Fruit fly (Drosophila melanogaster) whole organism, embryonic: ENCODE results near the gene Kal1.
A peak's percentile ranks its signal among the peaks of the same experiment; 100 is the strongest.

ENCODE experiments used
- Abd-B ChIP-seq: fragments of 200-800 bp; sonication (Bioruptor generic); optimal IDR thresholded peaks from 2 replicates; lab custom pipeline; 2018; ENCODE audit warnings: missing biosample characterization, mild to moderate bottlenecking, missing genetic modification characterization, moderate library complexity
- CG10274 ChIP-seq: fragments of 200-800 bp; sonication (Bioruptor generic); optimal IDR thresholded peaks from 3 replicates; lab custom pipeline; 2017; ENCODE audit warnings: missing biosample characterization, mild to moderate bottlenecking, missing genetic modification characterization
- CG11456 ChIP-seq: fragments of 200-800 bp; sonication (Bioruptor generic); IDR thresholded peaks from 3 replicates; pipeline ENCODE4 v1.3.6; 2022; ENCODE audit warnings: missing biosample characterization, missing genetic modification characterization
- CG12659 ChIP-seq: fragments of 200-800 bp; sonication (Bioruptor generic); optimal IDR thresholded peaks from 3 replicates; lab custom pipeline; 2017; ENCODE audit warnings: mild to moderate bottlenecking, missing biosample characterization, missing genetic modification reagents, missing genetic modification characterization
- CG13624 ChIP-seq: fragments of 200-800 bp; sonication (Bioruptor generic); optimal IDR thresholded peaks from 2 replicates; lab custom pipeline; 2016; ENCODE audit warnings: missing biosample characterization, missing genetic modification characterization
- CG30403 ChIP-seq: fragments of 200-800 bp; sonication (Bioruptor generic); optimal IDR thresholded peaks from 3 replicates; lab custom pipeline; 2016; ENCODE audit warnings: missing biosample characterization, missing genetic modification characterization
- CG3065 ChIP-seq: fragments of 200-800 bp; sonication (Bioruptor generic); optimal IDR thresholded peaks from 2 replicates; lab custom pipeline; 2016; ENCODE audit warnings: missing biosample characterization, missing genetic modification characterization
- CG31224 ChIP-seq: fragments of 200-800 bp; sonication (Bioruptor generic); IDR thresholded peaks from 2 replicates; pipeline ENCODE4 v1.3.6; 2022; ENCODE audit warnings: missing biosample characterization, missing genetic modification characterization
- CG3847 ChIP-seq: fragments of 200-800 bp; sonication (Bioruptor generic); IDR thresholded peaks from 2 replicates; pipeline ENCODE4 v1.3.6; 2022; ENCODE audit warnings: missing biosample characterization, missing genetic modification characterization
- CG6791 ChIP-seq: fragments of 200-800 bp; sonication (Bioruptor generic); IDR thresholded peaks from 3 replicates; pipeline ENCODE4 v1.3.6; 2022; ENCODE audit warnings: missing biosample characterization, missing genetic modification characterization; ENCODE audit not compliant: partially characterized antibody
- CG7271 ChIP-seq: fragments of 200-800 bp; sonication (Bioruptor generic); optimal IDR thresholded peaks from 2 replicates; lab custom pipeline; 2018; ENCODE audit warnings: missing biosample characterization, mild to moderate bottlenecking, missing genetic modification characterization, moderate library complexity
- Chrac-16 ChIP-seq: fragments of 200-800 bp; sonication (Bioruptor generic); optimal IDR thresholded peaks from 3 replicates; lab custom pipeline; 2016; ENCODE audit warnings: missing biosample characterization, missing genetic modification characterization
- D19B ChIP-seq: fragments of 200-800 bp; sonication (Bioruptor generic); optimal IDR thresholded peaks from 2 replicates; lab custom pipeline; 2017; ENCODE audit warnings: missing biosample characterization, mild to moderate bottlenecking, missing genetic modification characterization
- ERR ChIP-seq: fragments of 200-800 bp; sonication (Bioruptor generic); optimal IDR thresholded peaks from 2 replicates; lab custom pipeline; 2016; ENCODE audit warnings: missing biosample characterization, missing genetic modification characterization
- Eip74EF ChIP-seq, 2 experiments: fragments of 200-800 bp in 1 of 2; fragments of >200 bp in 1 of 2; sonication (Bioruptor generic) in 1 of 2; optimal IDR thresholded peaks; 2 replicates each; lab custom pipeline; 2017 to 2019; ENCODE audit warnings: missing biosample characterization in 2 of 2, missing genetic modification characterization in 2 of 2, mild to moderate bottlenecking in 1 of 2, moderate library complexity in 1 of 2
- Gug ChIP-seq: fragments of 200-800 bp; sonication (Bioruptor generic); IDR thresholded peaks from 4 replicates; pipeline ENCODE4 v1.3.6; 2022; ENCODE audit warnings: missing biosample characterization, missing genetic modification characterization
- Hmr ChIP-seq: fragments of 200-800 bp; sonication (Bioruptor generic); optimal IDR thresholded peaks from 3 replicates; lab custom pipeline; 2017; ENCODE audit warnings: mild to moderate bottlenecking, missing biosample characterization, missing genetic modification reagents, missing genetic modification characterization
- Hr3 ChIP-seq: fragments of 200-800 bp; sonication (Bioruptor generic); optimal IDR thresholded peaks from 3 replicates; lab custom pipeline; 2016; ENCODE audit warnings: missing biosample characterization, missing genetic modification characterization
- Hr51 ChIP-seq, 2 experiments: fragments of 200-800 bp; sonication (Bioruptor generic); optimal IDR thresholded peaks; 2 replicates in 1 of 2; 3 replicates in 1 of 2; lab custom pipeline; 2016 to 2018; ENCODE audit warnings: missing biosample characterization in 2 of 2, missing genetic modification characterization in 2 of 2, mild to moderate bottlenecking in 1 of 2, moderate library complexity in 1 of 2
- Kr ChIP-seq: fragments of 200-800 bp; sonication (Bioruptor generic); optimal IDR thresholded peaks from 2 replicates; lab custom pipeline; 2017; ENCODE audit warnings: missing biosample characterization, mild to moderate bottlenecking, missing genetic modification characterization
- Med ChIP-seq: fragments of 200-800 bp; sonication (Bioruptor generic); peaks from one replicate; lab custom pipeline; 2016; ENCODE audit warnings: missing biosample characterization, missing genetic modification characterization, mild to moderate bottlenecking, inconsistent platforms, moderate library complexity
- NFAT ChIP-seq: fragments of 200-800 bp; sonication (Bioruptor generic); IDR thresholded peaks from 2 replicates; pipeline ENCODE4 v1.3.6; 2022; ENCODE audit warnings: missing biosample characterization, missing genetic modification characterization
- Neu2 ChIP-seq: fragments of 200-800 bp; sonication (Bioruptor generic); optimal IDR thresholded peaks from 3 replicates; lab custom pipeline; 2016; ENCODE audit warnings: missing biosample characterization, missing genetic modification characterization, borderline replicate concordance
- Nf-YA ChIP-seq: fragments of 200-800 bp; sonication (Bioruptor generic); IDR thresholded peaks from 2 replicates; pipeline ENCODE4 v1.3.6; 2022; ENCODE audit warnings: missing biosample characterization, missing genetic modification characterization
- Opbp ChIP-seq: fragments of 200-800 bp; sonication (Bioruptor generic); IDR thresholded peaks from 3 replicates; pipeline ENCODE4 v1.3.6; 2022; ENCODE audit warnings: missing biosample characterization, missing genetic modification characterization; ENCODE audit not compliant: partially characterized antibody
- Sox100B ChIP-seq: fragments of 200-800 bp; sonication (Bioruptor generic); optimal IDR thresholded peaks from 3 replicates; lab custom pipeline; 2018; ENCODE audit warnings: missing biosample characterization, mild to moderate bottlenecking, missing genetic modification characterization
- Sox102F ChIP-seq: fragments of 200-800 bp; sonication (Bioruptor generic); optimal IDR thresholded peaks from 2 replicates; lab custom pipeline; 2018; ENCODE audit warnings: missing biosample characterization, mild to moderate bottlenecking, missing genetic modification characterization, moderate library complexity
- Sry-β ChIP-seq: fragments of 200-800 bp; sonication (Bioruptor generic); optimal IDR thresholded peaks from 2 replicates; lab custom pipeline; 2018; ENCODE audit warnings: missing biosample characterization, mild to moderate bottlenecking, missing genetic modification characterization, moderate library complexity
- Xbp1 ChIP-seq: fragments of 200-800 bp; sonication (Bioruptor generic); optimal IDR thresholded peaks from 3 replicates; lab custom pipeline; 2016; ENCODE audit warnings: missing biosample characterization, mild to moderate bottlenecking, missing genetic modification characterization
- ara ChIP-seq: fragments of 200-800 bp; sonication (Bioruptor generic); IDR thresholded peaks from 2 replicates; pipeline ENCODE4 v1.3.6; 2022; ENCODE audit warnings: missing biosample characterization, missing genetic modification characterization
- bowl ChIP-seq: fragments of 200-800 bp; sonication (Bioruptor generic); IDR thresholded peaks from 2 replicates; pipeline ENCODE4 v1.3.6; 2022; ENCODE audit warnings: missing biosample characterization, missing genetic modification characterization
- btn ChIP-seq: fragments of 200-800 bp; sonication (Bioruptor generic); optimal IDR thresholded peaks from 2 replicates; lab custom pipeline; 2016; ENCODE audit warnings: missing biosample characterization, missing genetic modification characterization
- cad ChIP-seq: fragments of >200 bp; optimal IDR thresholded peaks from 2 replicates; lab custom pipeline; 2017; ENCODE audit warnings: missing biosample characterization, missing genetic modification characterization
- cas ChIP-seq: fragments of 200-800 bp; sonication (Bioruptor generic); IDR thresholded peaks from 2 replicates; pipeline ENCODE4 v1.3.6; 2022; ENCODE audit warnings: missing biosample characterization, missing genetic modification characterization
- dimm ChIP-seq: fragments of 200-800 bp; sonication (Bioruptor generic); IDR thresholded peaks from 2 replicates; pipeline ENCODE4 v1.3.6; 2022; ENCODE audit warnings: missing biosample characterization, missing genetic modification characterization
- gt ChIP-seq: fragments of 200-800 bp; sonication (Bioruptor generic); IDR thresholded peaks from 2 replicates; pipeline ENCODE4 v1.3.6; 2022; ENCODE audit warnings: missing biosample characterization, missing genetic modification characterization
- hb ChIP-seq: fragments of 200-800 bp; sonication (Bioruptor generic); IDR thresholded peaks from 3 replicates; pipeline ENCODE4 v1.3.6; 2022; ENCODE audit warnings: missing biosample characterization, missing genetic modification characterization; ENCODE audit not compliant: partially characterized antibody
- jumu ChIP-seq: fragments of 200-800 bp; sonication (Bioruptor generic); optimal IDR thresholded peaks from 3 replicates; lab custom pipeline; 2016; ENCODE audit warnings: missing biosample characterization, missing genetic modification characterization
- mam ChIP-seq: fragments of 200-800 bp; sonication (Bioruptor generic); optimal IDR thresholded peaks from 3 replicates; lab custom pipeline; 2016; ENCODE audit warnings: missing biosample characterization, missing genetic modification characterization
- nau ChIP-seq: fragments of 200-800 bp; sonication (Bioruptor generic); optimal IDR thresholded peaks from 3 replicates; lab custom pipeline; 2017; ENCODE audit warnings: missing biosample characterization, mild to moderate bottlenecking, missing genetic modification characterization, missing genetic modification reagents
- nerfin-2 ChIP-seq: fragments of 200-800 bp; sonication (Bioruptor generic); IDR thresholded peaks from 2 replicates; pipeline ENCODE4 v1.3.6; 2022; ENCODE audit warnings: missing biosample characterization, missing genetic modification characterization; ENCODE audit not compliant: partially characterized antibody
- prd ChIP-seq, 3 experiments: fragments of >200 bp in 2 of 3; fragments of 200-800 bp in 1 of 3; sonication (Bioruptor generic) in 1 of 3; optimal IDR thresholded peaks in 2 of 3; IDR thresholded peaks in 1 of 3; 2 replicates in 2 of 3; 3 replicates in 1 of 3; pipeline versions ENCODE4 v1.3.6 to Lab custom; 2017 to 2022; ENCODE audit warnings: missing biosample characterization in 1 of 3, missing genetic modification characterization in 1 of 3
- slbo ChIP-seq: fragments of 200-800 bp; sonication (Bioruptor generic); IDR thresholded peaks from 2 replicates; pipeline ENCODE4 v1.3.6; 2022; ENCODE audit warnings: missing biosample characterization, missing genetic modification characterization
- sna ChIP-seq: fragments of 200-800 bp; sonication (Bioruptor generic); IDR thresholded peaks from 2 replicates; pipeline ENCODE4 v1.3.6; 2022; ENCODE audit warnings: missing biosample characterization, missing genetic modification characterization; ENCODE audit not compliant: partially characterized antibody
- stc ChIP-seq: fragments of 200-800 bp; sonication (Bioruptor generic); IDR thresholded peaks from 2 replicates; pipeline ENCODE4 v1.3.6; 2022; ENCODE audit warnings: missing biosample characterization, missing genetic modification characterization
- trem ChIP-seq: fragments of 200-800 bp; optimal IDR thresholded peaks from 3 replicates; lab custom pipeline; 2019; ENCODE audit warnings: missing biosample characterization, mild to moderate bottlenecking, missing genetic modification characterization, moderate library complexity
- ttk ChIP-seq: fragments of 200-800 bp; sonication (Bioruptor generic); IDR thresholded peaks from 2 replicates; pipeline ENCODE4 v2.1.2; 2022; ENCODE audit warnings: missing biosample characterization, missing genetic modification characterization
- vfl ChIP-seq: fragments of 200-800 bp; sonication (Bioruptor generic); optimal IDR thresholded peaks from 2 replicates; lab custom pipeline; 2016; ENCODE audit warnings: missing biosample characterization, missing genetic modification characterization
- vnd ChIP-seq: fragments of 200-800 bp; sonication (Bioruptor generic); IDR thresholded peaks from 3 replicates; pipeline ENCODE4 v1.3.6; 2022; ENCODE audit warnings: missing biosample characterization, missing genetic modification characterization; ENCODE audit not compliant: partially characterized antibody
- wek ChIP-seq: fragments of 200-800 bp; sonication (Bioruptor generic); optimal IDR thresholded peaks from 3 replicates; lab custom pipeline; 2018; ENCODE audit warnings: missing biosample characterization, mild to moderate bottlenecking, missing genetic modification characterization, moderate library complexity
- yki ChIP-seq: fragments of >200 bp; optimal IDR thresholded peaks from 3 replicates; lab custom pipeline; 2018

The Kal1 gene

DNA sequence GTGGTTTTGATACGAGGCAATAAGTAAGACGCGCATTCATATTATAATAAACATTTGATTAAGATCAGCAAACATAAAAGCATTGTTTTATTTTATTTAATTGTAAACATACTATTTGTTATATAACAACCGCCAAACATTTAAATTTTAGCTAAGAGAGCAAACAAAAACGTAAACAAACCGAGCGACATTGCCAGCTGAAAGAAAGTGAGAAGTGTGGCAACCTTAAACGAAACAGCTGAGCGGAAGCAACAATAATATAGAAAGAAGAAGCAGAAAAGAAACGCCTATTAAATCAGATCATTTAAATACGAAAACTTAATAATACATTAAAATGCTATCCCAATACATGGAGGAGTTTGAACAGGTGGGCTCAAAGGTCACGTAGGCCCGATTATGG, 6.6 kb upstream of the Kal1 start, which contains the start of gene Sec10 (continued):
- no peak for TF ChIP-seq Sox102F
- TF ChIP-seq CG31224 (GFP tag; lab: Robert Waterston, UW), result no peak
- TF ChIP-seq Hmr, result no peak
- TF ChIP-seq mam (GFP tag; lab: Kevin White, UChicago), result no peak
- TF ChIP-seq trem (tag; lab: Kevin White, UChicago), result peak; percentile 81
- no peak for TF ChIP-seq CG30403
- no peak for TF ChIP-seq CG3065 (GFP tag; lab: Kevin White, UChicago)
- TF ChIP-seq Sry-β (GFP tag; lab: Kevin White, UChicago), result no peak
- no peak for TF ChIP-seq slbo
- TF ChIP-seq CG3847 (GFP tag; lab: Robert Waterston, UW), result peak; percentile 46; the same call in 1 of the 2 replicates
- TF ChIP-seq jumu, result no peak
- TF ChIP-seq yki (lab: Kevin White, UChicago), result no peak
- no peak for TF ChIP-seq nau (GFP tag; lab: Kevin White, UChicago)
- no peak for TF ChIP-seq bowl (GFP tag; lab: Robert Waterston, UW)
- no peak for TF ChIP-seq CG11456 (GFP tag; lab: Robert Waterston, UW)
- peak; percentile 62 for TF ChIP-seq wek (GFP tag; lab: Kevin White, UChicago)
- no peak for TF ChIP-seq Nf-YA (GFP tag; lab: Robert Waterston, UW)
- TF ChIP-seq Med (GFP tag; lab: Kevin White, UChicago), result peak; percentile 67
- TF ChIP-seq CG7271 (tag; lab: Kevin White, UChicago), result peak; percentile 11
- no peak for TF ChIP-seq ERR
- no peak for TF ChIP-seq D19B (GFP tag; lab: Kevin White, UChicago)
- no peak for TF ChIP-seq Chrac-16
- TF ChIP-seq btn (GFP tag; lab: Kevin White, UChicago), result no peak
- no peak for TF ChIP-seq Abd-B (GFP tag; lab: Kevin White, UChicago)
- TF ChIP-seq Hr3 (GFP tag; lab: Kevin White, UChicago), result no peak
- no peak for TF ChIP-seq CG13624 (GFP tag; lab: Kevin White, UChicago)
- TF ChIP-seq Neu2 (GFP tag; lab: Kevin White, UChicago), result no peak
- TF ChIP-seq CG10274, result no peak
- no peak for TF ChIP-seq nerfin-2 (GFP tag; lab: Robert Waterston, UW)
- TF ChIP-seq Opbp, result 0 out of 3 replicates have a peak, but pooled peaks have one; percentile 37
- no peak for TF ChIP-seq ara (GFP tag; lab: Robert Waterston, UW)
- TF ChIP-seq CG6791, result no peak
- no peak for TF ChIP-seq Eip74EF (GFP tag; optimal IDR thresholded peaks at IDR 0.05; lab: Kevin White, UChicago)
- TF ChIP-seq dimm (GFP tag; lab: Robert Waterston, UW), result no peak
- TF ChIP-seq ttk (GFP tag; lab: Robert Waterston, UW), result no peak
- no peak for TF ChIP-seq Gug (GFP tag; lab: Robert Waterston, UW)
- no peak for TF ChIP-seq sna (GFP tag; lab: Robert Waterston, UW)
- no peak for TF ChIP-seq NFAT
- no peak for TF ChIP-seq vnd (GFP tag; lab: Robert Waterston, UW)
- TF ChIP-seq gt, result no peak
- no peak for TF ChIP-seq Sox100B
- TF ChIP-seq hb (GFP tag; lab: Robert Waterston, UW), result no peak
- no peak for TF ChIP-seq Kr
- TF ChIP-seq cas (GFP tag; lab: Robert Waterston, UW), result no peak
- TF ChIP-seq vfl (GFP tag; lab: Kevin White, UChicago), result no peak
- TF ChIP-seq cad, result no peak
- TF ChIP-seq stc (GFP tag; lab: Robert Waterston, UW), result no peak
- no peak for TF ChIP-seq prd (optimal IDR thresholded peaks at IDR 0.05; lab: Kevin White, UChicago)
- no peak for TF ChIP-seq prd (GFP tag; IDR thresholded peaks at IDR 0.05; lab: Robert Waterston, UW)
- no peak for TF ChIP-seq Hr51 (GFP tag; optimal IDR thresholded peaks at IDR 0.05; lab: Kevin White, UChicago)
- TF ChIP-seq Xbp1 (GFP tag; lab: Kevin White, UChicago), result no peak
- no peak for TF ChIP-seq CG12659 (GFP tag; lab: Kevin White, UChicago)
